In the genomic region with DNA sequence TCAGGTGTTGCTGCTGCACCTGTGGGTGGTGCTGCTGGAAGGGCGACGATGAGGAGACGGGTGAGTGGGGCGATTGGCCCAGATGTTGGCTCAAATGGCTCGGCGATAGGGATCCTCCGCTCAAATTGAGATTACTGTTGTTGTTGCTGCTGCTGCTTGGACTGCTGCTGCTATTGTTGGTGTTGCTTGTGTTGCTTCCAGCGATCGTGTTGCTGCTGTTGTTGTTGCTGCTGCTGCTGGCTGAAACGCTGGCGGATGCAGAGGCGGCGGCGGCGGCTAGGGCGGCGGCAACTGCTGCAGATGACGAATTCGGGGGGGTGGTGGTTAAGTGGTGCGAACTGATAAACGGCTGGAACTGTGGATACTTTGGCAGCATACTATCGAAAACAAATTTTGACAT, we compare ENCODE assay signal across 2 fruit fly cellular contexts.
A peak's percentile ranks its signal among the peaks of the same experiment; 100 is the strongest.
TF ChIP-seq lines count a peak whose summit lies in the region.

No protein-coding gene starts in this region.

- TF ChIP-seq CTCF in whole organism, embryonic (GFP tag; optimal IDR thresholded peaks at IDR 0.05; lab: Kevin White, UChicago) = no peak

TF ChIP-seq in whole organism, embryonic, 481 proteins besides CTCF, POLR2A, EP300 and RAD21:
- TF ChIP-seq CG4360 (GFP tag; IDR thresholded peaks at IDR 0.05; lab: Robert Waterston, UW) (peak; percentile 62), D19A (tag; optimal IDR thresholded peaks at IDR 0.05; lab: Kevin White, UChicago) (no peak), mirr (GFP tag; optimal IDR thresholded peaks at IDR 0.05; lab: Kevin White, UChicago) (no peak)

TF ChIP-seq in whole organism, wandering third instar larva, 38 proteins besides CTCF, POLR2A, EP300 and RAD21:
- peak; percentile 89 for TF ChIP-seq Dfd (GFP tag; optimal IDR thresholded peaks at IDR 0.05; lab: Kevin White, UChicago)
- TF ChIP-seq Dif (GFP tag; optimal IDR thresholded peaks at IDR 0.05; lab: Kevin White, UChicago; ENCODE audit: partially characterized antibody) = no peak
- no peak for TF ChIP-seq dmrt93B (GFP tag; optimal IDR thresholded peaks at IDR 0.05; lab: Kevin White, UChicago)
TF ChIP-seq in whole organism, wandering third instar larva: peak in this region for 1.
